Worm (Caenorhabditis elegans): ENCODE results near the gene nmur-2.

DNA sequence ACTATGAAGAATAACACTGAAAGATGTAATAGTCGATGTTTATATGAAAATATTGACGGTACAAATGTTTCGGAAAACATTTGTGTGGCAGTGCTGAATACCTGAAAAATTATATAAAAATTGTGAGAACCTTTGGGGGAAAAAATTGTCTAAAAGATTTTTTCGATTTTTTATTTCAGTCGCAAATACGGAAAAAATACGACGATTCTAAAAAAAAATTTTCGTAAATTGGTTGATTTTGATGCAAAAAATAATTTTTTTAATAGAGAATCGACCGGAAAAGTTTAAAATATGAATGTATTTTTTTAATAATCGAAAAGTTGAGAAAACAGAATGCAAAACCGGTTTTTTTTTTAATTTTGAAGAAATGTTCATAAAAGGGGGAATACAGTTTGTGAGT, 29.6 kb downstream of the nmur-2 start, which contains the start of gene C50D2.7:
- TF ChIP-seq ztf-23 (GFP tag; IDR thresholded peaks at IDR 0.05): no peak
- no peak for TF ChIP-seq med-1 (GFP tag; optimal IDR thresholded peaks at IDR 0.05; ENCODE audit: insufficient read depth)
- TF ChIP-seq flt-1 (GFP tag; IDR thresholded peaks at IDR 0.05): no peak
- TF ChIP-seq T22C8.4 (GFP tag; IDR thresholded peaks at IDR 0.05): no peak
- no peak for TF ChIP-seq klf-2 (GFP tag; conservative IDR thresholded peaks at IDR 0.05)
- no peak for TF ChIP-seq ztf-29 (GFP tag; IDR thresholded peaks at IDR 0.05)
